Fruit fly (Drosophila melanogaster): ENCODE results near the gene lsn.

Gene lsn

dm6 chr3R:21823076-21823475, 41.9 kb upstream of the lsn start (continued):
- no peak for TF ChIP-seq pan (optimal IDR thresholded peaks at IDR 0.05)
- TF ChIP-seq pan (GFP tag; optimal IDR thresholded peaks at IDR 0.05 in 1 of 2, IDR thresholded peaks at IDR 0.05 in 1 of 2): no peak
- TF ChIP-seq CG7271 (tag; optimal IDR thresholded peaks at IDR 0.05): no peak
- no peak for TF ChIP-seq HLH4C (GFP tag; IDR thresholded peaks at IDR 0.05; ENCODE audit: partially characterized antibody)
- TF ChIP-seq CG33557 (GFP tag; optimal IDR thresholded peaks at IDR 0.05): no peak
- TF ChIP-seq CG9876 (GFP tag; optimal IDR thresholded peaks at IDR 0.05): no peak
- no peak for TF ChIP-seq tx (GFP tag; optimal IDR thresholded peaks at IDR 0.05)
- TF ChIP-seq fd64A (GFP tag; optimal IDR thresholded peaks at IDR 0.05): peak; percentile 27
- no peak for TF ChIP-seq p53 (GFP tag; optimal IDR thresholded peaks at IDR 0.05)
- TF ChIP-seq CG34376 (GFP tag; optimal IDR thresholded peaks at IDR 0.05): no peak
- TF ChIP-seq Sin3A (optimal IDR thresholded peaks at IDR 0.05): no peak
- peak; percentile 25 for TF ChIP-seq CG2202 (tag; optimal IDR thresholded peaks at IDR 0.05)
- peak; percentile 13 for TF ChIP-seq Asciz (GFP tag; optimal IDR thresholded peaks at IDR 0.05)
- no peak for TF ChIP-seq zfh2 (GFP tag; optimal IDR thresholded peaks at IDR 0.05)
- no peak for TF ChIP-seq emc (GFP tag; optimal IDR thresholded peaks at IDR 0.05)
- no peak for TF ChIP-seq mirr (GFP tag; optimal IDR thresholded peaks at IDR 0.05)

- TF ChIP-seq CoRest (tag; optimal IDR thresholded peaks at IDR 0.05) (peak; percentile 21), croc (GFP tag; conservative IDR thresholded peaks at IDR 0.05) (no peak), CG15479 (GFP tag; optimal IDR thresholded peaks at IDR 0.05) (no peak), Bgb (GFP tag; IDR thresholded peaks at IDR 0.05; ENCODE audit: partially characterized antibody) (no peak), Sry-β (GFP tag; optimal IDR thresholded peaks at IDR 0.05) (no peak), CG4282 (GFP tag; optimal IDR thresholded peaks at IDR 0.05) (no peak), ase (GFP tag; IDR thresholded peaks at IDR 0.05) (no peak), CG4854 (GFP tag; optimal IDR thresholded peaks at IDR 0.05) (no peak), odd (GFP tag; optimal IDR thresholded peaks at IDR 0.05) (no peak), Hr78 (GFP tag; optimal IDR thresholded peaks at IDR 0.05) (no peak), bowl (GFP tag; IDR thresholded peaks at IDR 0.05) (no peak), ab (GFP tag; optimal IDR thresholded peaks at IDR 0.05) (no peak), ap (GFP tag; IDR thresholded peaks at IDR 0.05) (no peak), CG13123 (GFP tag; optimal IDR thresholded peaks at IDR 0.05) (no peak), nau (GFP tag; optimal IDR thresholded peaks at IDR 0.05) (no peak), aop (GFP tag; IDR thresholded peaks at IDR 0.05) (no peak), CG15011 (GFP tag; optimal IDR thresholded peaks at IDR 0.05) (no peak), Blimp-1 (GFP tag; optimal IDR thresholded peaks at IDR 0.05) (peak; percentile 40), Jarid2 (GFP tag; optimal IDR thresholded peaks at IDR 0.05) (peak; percentile 5), CG18619 (GFP tag; optimal IDR thresholded peaks at IDR 0.05) (peak; percentile 6), en (GFP tag; optimal IDR thresholded peaks at IDR 0.05) (no peak), Doc2 (GFP tag; IDR thresholded peaks at IDR 0.05) (no peak), CG17802 (tag; optimal IDR thresholded peaks at IDR 0.05) (no peak), Dref (GFP tag; IDR thresholded peaks at IDR 0.05) (no peak), CG33213 (GFP tag; optimal IDR thresholded peaks at IDR 0.05) (no peak), run (tag; optimal IDR thresholded peaks at IDR 0.05) (no peak), crp (GFP tag; optimal IDR thresholded peaks at IDR 0.05) (no peak), Side (GFP tag; optimal IDR thresholded peaks at IDR 0.05) (no peak), CG17912 (GFP tag; optimal IDR thresholded peaks at IDR 0.05) (no peak), gce (GFP tag; IDR thresholded peaks at IDR 0.05) (no peak), CG7963 (GFP tag; IDR thresholded peaks at IDR 0.05; ENCODE audit: partially characterized antibody) (no peak), CG12071 (GFP tag; optimal IDR thresholded peaks at IDR 0.05) (no peak), dimm (GFP tag; IDR thresholded peaks at IDR 0.05) (no peak), NFAT (GFP tag; IDR thresholded peaks at IDR 0.05) (no peak)
Observed at dm6 chr3R:21823699-21824406, 41.1 kb upstream of the lsn start.
